Fruit fly (Drosophila melanogaster) whole organism, adult: ENCODE results near the gene mRpL2.

Experiments used
- CG11617 ChIP-seq: fragments of 200-800 bp; sonication (Bioruptor generic); optimal IDR thresholded peaks from 2 replicates; lab custom pipeline; 2017; ENCODE audit warnings: mild to moderate bottlenecking, missing biosample characterization, missing genetic modification reagents, missing genetic modification characterization
- CG33017 ChIP-seq: fragments of 200-800 bp; sonication (Bioruptor generic); optimal IDR thresholded peaks from 2 replicates; lab custom pipeline; 2018; ENCODE audit warnings: missing biosample characterization, mild to moderate bottlenecking, missing genetic modification characterization, moderate library complexity
- CG5204 ChIP-seq: fragments of 200-800 bp; sonication (Bioruptor generic); optimal IDR thresholded peaks from 2 replicates; lab custom pipeline; 2016; ENCODE audit warnings: missing biosample characterization, missing genetic modification characterization
- Clk ChIP-seq: fragments of 200-800 bp; sonication (Bioruptor generic); optimal IDR thresholded peaks from 2 replicates; lab custom pipeline; 2017; ENCODE audit warnings: missing biosample characterization, missing genetic modification characterization
- Crg-1 ChIP-seq: fragments of 200-800 bp; sonication (Bioruptor generic); optimal IDR thresholded peaks from 2 replicates; lab custom pipeline; 2016; ENCODE audit warnings: missing biosample characterization, missing genetic modification characterization
- Hr96 ChIP-seq: fragments of 200-800 bp; sonication (Bioruptor generic); optimal IDR thresholded peaks from 2 replicates; lab custom pipeline; 2016; ENCODE audit warnings: missing biosample characterization, missing genetic modification characterization
- cic ChIP-seq: fragments of 200-800 bp; sonication (Bioruptor generic); optimal IDR thresholded peaks from 2 replicates; lab custom pipeline; 2017; ENCODE audit warnings: missing biosample characterization, mild to moderate bottlenecking, missing genetic modification characterization, moderate library complexity
- cnc ChIP-seq, 2 experiments: fragments of >200 bp; optimal IDR thresholded peaks; 2 replicates each; lab custom pipeline; 2017
- kay ChIP-seq: fragments of 200-800 bp; sonication (Bioruptor generic); peaks from one replicate; lab custom pipeline; 2016; ENCODE audit warnings: missing biosample characterization, missing genetic modification characterization, borderline replicate concordance
- ovo ChIP-seq: fragments of 200-800 bp; sonication (Bioruptor generic); optimal IDR thresholded peaks from 2 replicates; lab custom pipeline; 2016; ENCODE audit warnings: missing biosample characterization, missing genetic modification characterization
- pad ChIP-seq: fragments of 200-800 bp; sonication (Bioruptor generic); optimal IDR thresholded peaks from 3 replicates; lab custom pipeline; 2017; ENCODE audit warnings: missing biosample characterization, missing genetic modification characterization, mild to moderate bottlenecking, moderate library complexity, missing genetic modification reagents
- tj ChIP-seq: fragments of 200-800 bp; sonication (Bioruptor generic); optimal IDR thresholded peaks from 3 replicates; lab custom pipeline; 2017; ENCODE audit warnings: missing biosample characterization, mild to moderate bottlenecking, missing genetic modification characterization, moderate library complexity
- toe ChIP-seq: fragments of 200-800 bp; sonication (Bioruptor generic); optimal IDR thresholded peaks from 2 replicates; lab custom pipeline; 2016; ENCODE audit warnings: missing biosample characterization, missing genetic modification characterization

DNA sequence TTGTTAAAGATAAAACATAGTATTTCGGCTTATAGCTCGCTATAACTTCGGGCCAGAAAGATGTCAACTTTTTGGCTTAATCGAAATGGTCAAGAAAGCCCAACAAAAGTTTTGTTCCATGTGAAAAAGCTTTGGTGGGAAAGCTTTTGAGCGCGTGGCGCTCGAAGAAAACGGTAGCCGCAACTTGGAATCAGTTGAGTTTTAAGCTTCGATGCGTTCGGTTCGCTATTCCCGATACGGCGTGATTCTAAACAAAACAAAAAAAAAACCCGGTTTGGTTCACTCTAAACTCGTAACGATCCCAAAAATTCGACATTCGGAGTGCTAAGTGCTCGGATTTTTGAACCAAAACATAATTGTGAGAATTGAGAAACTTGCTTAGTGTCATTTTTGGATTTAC lies 15.2 kb downstream of the mRpL2 start, which contains the start of gene IRSp53:
- no peak for TF ChIP-seq toe (GFP tag; lab: Kevin White, UChicago)
- no peak for TF ChIP-seq Clk
- peak; percentile 66 for TF ChIP-seq kay (GFP tag; lab: Kevin White, UChicago)
- no peak for TF ChIP-seq ovo
- no peak for TF ChIP-seq cnc (optimal IDR thresholded peaks at IDR 0.05; lab: Kevin White, UChicago)
- no peak for TF ChIP-seq tj (GFP tag; lab: Kevin White, UChicago)
- TF ChIP-seq Crg-1 (GFP tag; lab: Kevin White, UChicago): no peak
- no peak for TF ChIP-seq CG5204 (GFP tag; lab: Kevin White, UChicago)
- TF ChIP-seq cic (GFP tag; lab: Kevin White, UChicago): no peak
- no peak for TF ChIP-seq Hr96 (GFP tag; lab: Kevin White, UChicago)
- no peak for TF ChIP-seq CG11617 (GFP tag; lab: Kevin White, UChicago)
- no peak for TF ChIP-seq CG33017 (tag; lab: Kevin White, UChicago)
- TF ChIP-seq pad (GFP tag; lab: Kevin White, UChicago): no peak
